Worm (Caenorhabditis elegans): ENCODE measurements around the gene csp-1.

- TF ChIP-seq ceh-79 (tag; optimal IDR thresholded peaks at IDR 0.05): no peak
- no peak for TF ChIP-seq tbp1 (GFP tag; optimal IDR thresholded peaks at IDR 0.05)
- no peak for TF ChIP-seq athp-1 (tag; optimal IDR thresholded peaks at IDR 0.05)
- no peak for TF ChIP-seq dpl-1 (GFP tag; optimal IDR thresholded peaks at IDR 0.05)
- TF ChIP-seq attf-6 (GFP tag; IDR thresholded peaks at IDR 0.05): no peak
- no peak for TF ChIP-seq ekl-4 (GFP tag; IDR thresholded peaks at IDR 0.05)
- TF ChIP-seq F39B2.1 (GFP tag; IDR thresholded peaks at IDR 0.05): no peak
- TF ChIP-seq snpc-1.1 (tag; optimal IDR thresholded peaks at IDR 0.05; ENCODE audit: insufficient read depth): peak; percentile 13
- no peak for TF ChIP-seq unc-62 (GFP tag; optimal IDR thresholded peaks at IDR 0.05)
- TF ChIP-seq T26A5.8 (tag; optimal IDR thresholded peaks at IDR 0.05): no peak
- no peak for TF ChIP-seq unc-130 (GFP tag; optimal IDR thresholded peaks at IDR 0.05)
- TF ChIP-seq attf-5 (GFP tag; optimal IDR thresholded peaks at IDR 0.05): peak; percentile 93
- TF ChIP-seq nfya-1 (tag; optimal IDR thresholded peaks at IDR 0.05; ENCODE audit: borderline replicate concordance, insufficient read depth): no peak
Observed at ce11 chrII:13575018-13575948, 25.7 kb upstream of the csp-1 start, which contains the start of the genes mrpl-37 and lin-38.

All from whole organism, young adult.